Fruit fly (Drosophila melanogaster): Measurements from ENCODE around the gene Vps53.

The Vps53 gene

DNA sequence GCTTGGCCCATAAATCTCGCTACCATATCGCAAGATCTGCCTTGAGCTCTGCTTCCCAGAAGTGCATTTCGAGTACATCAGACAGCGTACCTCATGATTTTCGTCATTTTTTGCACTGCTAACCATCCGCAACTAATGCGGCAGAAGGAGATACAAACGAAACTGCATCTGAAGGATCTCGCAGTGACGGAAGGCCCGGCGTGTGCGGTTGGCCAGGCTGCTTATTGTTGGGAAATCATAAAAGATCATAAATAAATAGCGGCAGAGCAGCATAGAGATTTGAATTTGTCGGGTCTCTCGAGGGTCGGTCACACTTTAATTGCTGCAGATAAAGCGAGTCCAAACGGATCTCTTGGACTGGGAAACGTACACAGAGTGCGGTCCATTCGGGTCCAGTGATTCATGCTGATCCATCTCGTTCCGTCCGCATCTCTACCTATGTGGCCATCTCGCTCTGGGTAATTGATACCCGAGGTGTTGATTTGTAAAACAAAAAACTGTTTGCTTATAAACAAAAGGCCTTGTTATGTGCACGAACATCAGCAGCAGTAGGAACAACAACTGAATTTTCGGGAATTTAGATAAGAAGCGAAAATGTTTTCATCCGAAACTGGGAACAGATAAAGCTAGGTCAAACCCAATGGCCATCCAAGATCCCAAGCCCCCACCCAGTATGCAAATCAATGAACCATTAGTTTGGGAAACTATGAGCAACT is 17.2 kb downstream of the Vps53 start:
- TF ChIP-seq Myc (optimal IDR thresholded peaks at IDR 0.05) (no peak), h (optimal IDR thresholded peaks at IDR 0.05) (no peak)

DNA sequence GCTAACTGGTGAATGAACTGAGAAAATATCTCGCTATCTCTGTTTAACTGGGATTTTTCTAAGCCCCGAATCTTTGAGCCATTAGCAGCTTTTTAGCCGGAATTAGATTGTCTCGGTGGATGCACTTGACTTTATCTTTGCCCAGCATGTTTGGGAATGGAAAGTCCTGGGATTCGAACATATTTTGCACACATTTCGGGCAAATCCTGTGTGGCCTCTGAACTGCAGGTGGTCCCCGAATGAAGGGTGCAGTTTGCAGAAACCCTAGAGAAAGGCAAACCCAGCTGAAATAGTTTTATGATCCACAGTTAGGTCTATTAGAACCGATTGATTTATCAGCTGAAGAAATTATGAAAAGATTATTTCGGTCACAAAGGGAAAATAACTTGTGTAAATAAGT is 19.2 kb downstream of the Vps53 start:
- TF ChIP-seq ttk (optimal IDR thresholded peaks at IDR 0.05): no peak
- no peak for TF ChIP-seq insv (optimal IDR thresholded peaks at IDR 0.05)
- TF ChIP-seq h (optimal IDR thresholded peaks at IDR 0.05): no peak
- TF ChIP-seq Myc (optimal IDR thresholded peaks at IDR 0.05): no peak
- no peak for TF ChIP-seq psq (optimal IDR thresholded peaks at IDR 0.05)
- TF ChIP-seq Sin3A (optimal IDR thresholded peaks at IDR 0.05): no peak

DNA sequence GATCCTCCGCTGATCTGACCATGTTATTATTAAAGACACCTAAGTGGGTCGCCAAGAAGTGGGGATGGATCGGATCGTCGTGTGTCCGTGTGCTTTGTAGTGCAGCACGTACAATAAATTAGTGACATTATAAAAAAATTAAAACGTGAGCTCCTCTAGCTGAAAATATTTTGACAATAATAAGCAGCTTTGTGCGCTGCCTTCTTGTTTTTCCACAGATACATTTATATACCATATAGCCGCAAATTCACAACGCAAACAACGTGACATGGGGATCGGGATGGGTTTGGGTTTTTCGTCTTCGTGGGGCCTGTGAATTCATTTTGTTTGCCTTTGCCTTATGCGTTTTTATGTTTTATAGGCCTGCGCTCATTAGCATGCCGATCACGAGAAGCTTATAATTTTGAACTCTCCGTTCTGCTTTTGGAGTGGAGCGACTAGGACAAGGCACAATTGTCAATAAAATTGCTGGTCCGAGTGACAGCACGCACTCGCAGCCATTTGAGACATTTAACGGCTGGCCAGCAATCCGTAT is 20.0 kb downstream of the Vps53 start:
- TF ChIP-seq ttk (optimal IDR thresholded peaks at IDR 0.05) (no peak), Myc (optimal IDR thresholded peaks at IDR 0.05) (no peak), insv (optimal IDR thresholded peaks at IDR 0.05) (no peak), h (optimal IDR thresholded peaks at IDR 0.05) (no peak), psq (optimal IDR thresholded peaks at IDR 0.05) (no peak), Sin3A (optimal IDR thresholded peaks at IDR 0.05) (no peak)

DNA sequence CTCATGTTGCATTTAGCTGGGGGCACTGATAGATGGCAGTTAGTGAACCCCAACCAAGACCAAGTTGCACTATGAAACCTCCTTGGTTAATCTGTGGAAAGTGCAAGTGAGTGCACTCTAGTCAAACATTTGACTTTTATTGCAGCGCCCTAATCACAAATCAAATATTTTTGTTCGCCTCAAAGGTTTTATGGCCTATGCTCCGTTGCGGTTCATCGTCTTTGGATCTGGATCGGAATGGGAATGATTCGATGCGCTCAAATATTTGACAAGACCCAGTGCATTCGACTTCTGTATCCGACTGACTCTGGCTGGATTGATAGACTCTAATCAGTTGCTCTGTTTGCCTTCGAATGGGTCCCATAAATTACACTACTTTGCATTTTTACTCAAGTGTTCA is 20.9 kb downstream of the Vps53 start:
- no peak for TF ChIP-seq Myc (optimal IDR thresholded peaks at IDR 0.05)
- no peak for TF ChIP-seq Sin3A (optimal IDR thresholded peaks at IDR 0.05)
- TF ChIP-seq ttk (optimal IDR thresholded peaks at IDR 0.05): no peak
- no peak for TF ChIP-seq insv (optimal IDR thresholded peaks at IDR 0.05)
- TF ChIP-seq h (optimal IDR thresholded peaks at IDR 0.05): no peak
- no peak for TF ChIP-seq psq (optimal IDR thresholded peaks at IDR 0.05)

DNA sequence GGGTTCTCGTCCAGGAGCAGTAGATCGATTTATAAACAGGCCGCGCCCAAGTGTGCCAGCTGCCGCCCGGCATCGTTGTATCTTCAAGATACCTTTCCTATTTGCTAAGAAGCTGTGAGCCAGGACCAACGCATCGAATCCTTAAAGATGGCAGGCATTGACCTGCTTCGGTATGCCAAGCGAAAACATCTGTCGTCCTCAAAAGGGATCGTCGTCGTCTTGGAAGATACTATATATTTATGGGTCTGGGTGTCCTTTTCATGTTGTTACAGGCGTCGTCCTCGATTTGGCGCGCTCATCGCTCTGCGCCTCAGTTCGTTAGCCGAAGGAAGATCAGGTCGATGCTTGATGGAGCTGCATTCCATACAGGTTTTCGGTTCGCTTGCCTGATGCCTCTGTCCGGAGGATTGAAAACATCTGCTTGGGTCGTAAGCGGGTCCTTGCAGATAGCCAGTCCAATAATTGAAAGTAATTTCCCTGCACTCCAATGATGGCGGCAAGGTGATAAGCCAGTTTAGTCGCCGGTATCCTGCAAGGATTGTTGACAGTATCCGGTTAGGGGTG is 22.1 kb downstream of the Vps53 start:
- no peak for TF ChIP-seq h (optimal IDR thresholded peaks at IDR 0.05)
- no peak for TF ChIP-seq Myc (optimal IDR thresholded peaks at IDR 0.05)
- TF ChIP-seq psq (optimal IDR thresholded peaks at IDR 0.05): no peak
- TF ChIP-seq ttk (optimal IDR thresholded peaks at IDR 0.05): no peak
- no peak for TF ChIP-seq Sin3A (optimal IDR thresholded peaks at IDR 0.05)
- TF ChIP-seq insv (optimal IDR thresholded peaks at IDR 0.05): no peak

DNA sequence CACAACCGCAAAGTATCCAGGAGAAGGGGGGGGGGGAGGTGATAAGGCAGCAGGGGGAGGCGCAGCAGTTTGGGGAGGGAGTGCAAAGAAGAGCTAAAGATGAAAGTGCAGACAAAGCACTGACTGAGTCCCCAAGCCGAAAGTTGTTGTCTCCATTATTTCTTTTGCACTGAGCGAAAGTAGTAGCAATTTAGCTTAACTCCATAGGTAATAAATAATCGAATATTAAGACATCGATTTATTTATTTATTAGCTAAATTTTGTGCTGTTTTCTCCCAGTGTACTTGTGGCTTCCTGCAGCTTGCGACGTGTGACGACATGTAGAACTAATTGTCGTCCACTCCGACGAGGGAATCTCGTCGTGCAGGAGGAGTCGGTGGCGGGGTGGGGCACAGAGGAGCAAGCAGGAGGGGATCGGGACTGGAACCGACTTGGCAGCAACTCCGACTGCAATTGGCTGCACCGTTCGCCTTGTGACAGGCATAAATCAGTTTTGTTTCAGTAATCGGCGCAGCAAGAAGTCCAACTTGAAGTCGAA is 24.4 kb downstream of the Vps53 start, which contains the start of gene Traf4:
TSS of gene Traf4 (plus strand) at position 488 of the 538 bp plus-strand sequence.
- no peak for TF ChIP-seq h (optimal IDR thresholded peaks at IDR 0.05)
- TF ChIP-seq insv (optimal IDR thresholded peaks at IDR 0.05): no peak
- TF ChIP-seq Sin3A (optimal IDR thresholded peaks at IDR 0.05): no peak
- TF ChIP-seq psq (optimal IDR thresholded peaks at IDR 0.05): no peak
- TF ChIP-seq ttk (optimal IDR thresholded peaks at IDR 0.05): no peak
- TF ChIP-seq Myc (optimal IDR thresholded peaks at IDR 0.05): no peak

DNA sequence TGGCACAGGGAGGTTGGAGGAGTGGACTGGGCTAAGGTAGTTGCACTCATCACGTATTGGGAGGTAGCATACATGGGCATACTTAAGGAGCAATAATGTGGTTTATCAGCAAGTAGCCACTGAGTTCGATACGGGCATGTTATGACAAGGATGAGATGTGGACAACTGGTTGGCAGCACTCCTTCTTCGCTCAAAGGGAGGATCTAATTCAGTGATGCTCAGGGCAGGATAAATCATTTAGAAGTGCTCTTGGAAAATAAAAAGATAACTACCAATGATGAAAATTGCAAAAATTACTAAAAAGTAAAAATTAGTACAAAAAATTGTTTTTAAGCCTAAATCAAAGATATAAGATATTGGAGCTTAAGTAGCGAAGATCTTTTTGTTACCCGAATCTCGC is 25.0 kb downstream of the Vps53 start:
- TF ChIP-seq insv (optimal IDR thresholded peaks at IDR 0.05) (no peak), psq (optimal IDR thresholded peaks at IDR 0.05) (no peak), ttk (optimal IDR thresholded peaks at IDR 0.05) (no peak), Myc (optimal IDR thresholded peaks at IDR 0.05) (no peak), h (optimal IDR thresholded peaks at IDR 0.05) (no peak), Sin3A (optimal IDR thresholded peaks at IDR 0.05) (no peak)

DNA sequence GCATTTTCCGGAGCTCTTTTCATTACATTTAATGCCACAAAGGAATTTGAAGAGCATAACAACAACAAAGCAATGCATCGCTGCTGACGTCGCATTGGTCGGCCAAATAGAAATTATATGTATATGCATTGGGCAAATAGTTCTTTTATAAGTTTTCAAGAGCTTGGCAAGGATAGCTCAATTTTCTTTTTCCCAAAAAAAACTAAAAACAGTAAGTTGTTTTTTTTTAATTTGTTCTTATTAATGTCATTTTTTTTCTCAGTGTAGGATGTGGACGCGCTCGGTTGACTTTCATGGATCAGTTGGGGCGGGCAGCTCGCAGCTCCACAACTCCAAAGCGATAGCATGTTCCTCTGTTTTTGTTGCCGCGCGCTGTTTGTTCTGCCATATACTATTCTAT is 26.7 kb downstream of the Vps53 start:
- TF ChIP-seq insv (optimal IDR thresholded peaks at IDR 0.05): no peak
- no peak for TF ChIP-seq ttk (optimal IDR thresholded peaks at IDR 0.05)
- TF ChIP-seq h (optimal IDR thresholded peaks at IDR 0.05): no peak

DNA sequence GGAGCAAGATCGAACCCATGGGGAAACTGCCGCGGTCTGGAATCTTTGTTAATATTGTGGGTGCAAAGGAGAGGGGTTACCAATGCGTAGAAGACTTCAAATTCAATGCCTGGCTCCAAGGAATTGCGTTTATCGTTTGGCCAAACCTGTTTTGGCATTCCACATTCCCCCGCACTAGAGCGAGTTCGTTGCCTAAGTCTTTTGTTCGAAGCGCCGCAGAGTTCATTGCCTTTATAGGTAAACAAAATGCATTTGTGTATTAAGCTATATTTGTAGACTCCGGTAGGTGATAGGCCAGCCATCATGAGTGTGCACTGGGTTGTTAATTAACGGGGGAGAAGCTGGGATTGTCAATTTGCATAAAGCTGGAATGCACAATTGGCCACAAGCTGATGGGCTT is 30.8 kb downstream of the Vps53 start:
- TF ChIP-seq h (optimal IDR thresholded peaks at IDR 0.05) (no peak), Sin3A (optimal IDR thresholded peaks at IDR 0.05) (no peak), insv (optimal IDR thresholded peaks at IDR 0.05) (no peak), Myc (optimal IDR thresholded peaks at IDR 0.05) (no peak), psq (optimal IDR thresholded peaks at IDR 0.05) (no peak), ttk (optimal IDR thresholded peaks at IDR 0.05) (no peak)

DNA sequence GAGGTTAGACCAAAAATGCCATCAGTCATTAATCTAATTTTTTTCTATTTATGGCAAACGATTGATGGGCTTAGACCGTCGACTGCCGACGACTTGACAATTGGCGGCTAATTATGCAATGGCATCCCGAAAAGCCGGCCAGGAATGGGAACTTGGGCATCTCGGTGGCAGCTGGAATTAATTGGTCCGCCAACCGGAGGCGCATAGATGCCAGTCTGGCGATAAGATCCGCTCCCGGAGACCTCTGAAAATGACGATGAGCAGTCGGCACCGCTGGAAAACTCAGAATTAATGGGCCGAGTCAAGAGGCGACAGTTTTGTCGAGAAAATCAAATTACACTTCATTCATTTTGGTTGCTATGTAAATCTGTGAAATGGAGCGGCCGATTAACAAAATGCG is 33.2 kb downstream of the Vps53 start, which contains the start of gene CG15429:
TSS of gene CG15429 (plus strand) at position 301 of the 400 bp plus-strand sequence.
- TF ChIP-seq h (optimal IDR thresholded peaks at IDR 0.05): no peak
- no peak for TF ChIP-seq Sin3A (optimal IDR thresholded peaks at IDR 0.05)
- no peak for TF ChIP-seq ttk (optimal IDR thresholded peaks at IDR 0.05)
- no peak for TF ChIP-seq Myc (optimal IDR thresholded peaks at IDR 0.05)
- TF ChIP-seq psq (optimal IDR thresholded peaks at IDR 0.05): no peak
- no peak for TF ChIP-seq insv (optimal IDR thresholded peaks at IDR 0.05)

DNA sequence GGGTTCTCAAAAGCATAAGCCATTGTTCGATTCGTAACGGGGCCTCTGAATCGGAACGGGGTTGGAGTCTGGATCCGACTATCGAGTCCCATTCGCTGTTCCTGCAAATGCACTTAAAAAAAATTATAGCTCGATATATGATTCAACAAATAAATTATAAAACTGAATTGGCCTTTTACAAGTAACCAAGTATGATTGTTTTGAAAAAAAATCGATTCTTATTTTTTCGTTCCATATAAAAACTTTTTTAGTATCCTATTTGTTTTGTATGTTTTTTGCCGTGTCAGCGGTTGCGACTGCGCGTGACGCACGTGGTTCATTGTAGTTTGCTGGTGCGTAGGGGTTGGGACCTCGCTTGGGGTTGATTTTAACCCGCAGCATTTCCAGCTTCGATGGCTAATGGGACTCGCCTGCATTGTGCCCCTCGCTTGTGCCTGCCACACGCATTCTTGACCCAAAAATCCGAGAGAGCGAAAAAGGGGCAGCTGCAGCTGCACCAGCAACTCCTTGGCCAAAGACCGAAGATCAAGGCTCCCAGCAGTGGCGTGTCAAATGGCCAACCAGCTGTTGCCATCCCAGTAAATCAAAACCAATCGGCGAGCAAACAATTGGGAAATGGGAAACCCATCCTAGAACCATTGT is 35.1 kb downstream of the Vps53 start:
- no peak for TF ChIP-seq psq (optimal IDR thresholded peaks at IDR 0.05)
- no peak for TF ChIP-seq ttk (optimal IDR thresholded peaks at IDR 0.05)
- no peak for TF ChIP-seq Sin3A (optimal IDR thresholded peaks at IDR 0.05)
- TF ChIP-seq Myc (optimal IDR thresholded peaks at IDR 0.05): no peak
- TF ChIP-seq insv (optimal IDR thresholded peaks at IDR 0.05): no peak
- TF ChIP-seq h (optimal IDR thresholded peaks at IDR 0.05): no peak

DNA sequence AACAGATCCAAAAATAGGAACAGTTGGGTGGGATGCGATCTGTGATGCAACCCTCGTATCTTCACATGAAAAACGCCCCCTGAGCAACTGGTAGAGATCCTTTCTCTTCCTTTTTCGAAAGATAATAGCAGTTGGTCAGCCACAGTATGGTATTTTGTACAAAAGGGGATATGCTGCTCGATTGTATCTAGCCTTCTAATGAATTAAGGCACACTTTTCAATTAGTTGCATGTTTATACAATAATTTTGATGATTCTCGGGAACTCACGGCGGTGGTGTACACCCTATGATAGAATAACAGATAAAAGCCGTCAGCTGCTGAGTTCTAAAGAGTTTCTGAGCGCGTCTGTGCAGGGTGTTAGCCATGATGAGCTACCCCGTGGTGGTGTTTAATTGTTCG is 36.2 kb downstream of the Vps53 start:
- TF ChIP-seq Myc (optimal IDR thresholded peaks at IDR 0.05) (no peak), insv (optimal IDR thresholded peaks at IDR 0.05) (no peak), Sin3A (optimal IDR thresholded peaks at IDR 0.05) (no peak), psq (optimal IDR thresholded peaks at IDR 0.05) (no peak), h (optimal IDR thresholded peaks at IDR 0.05) (no peak)
